Worm (Caenorhabditis elegans): ENCODE data around the gene str-103.

Gene str-103

DNA sequence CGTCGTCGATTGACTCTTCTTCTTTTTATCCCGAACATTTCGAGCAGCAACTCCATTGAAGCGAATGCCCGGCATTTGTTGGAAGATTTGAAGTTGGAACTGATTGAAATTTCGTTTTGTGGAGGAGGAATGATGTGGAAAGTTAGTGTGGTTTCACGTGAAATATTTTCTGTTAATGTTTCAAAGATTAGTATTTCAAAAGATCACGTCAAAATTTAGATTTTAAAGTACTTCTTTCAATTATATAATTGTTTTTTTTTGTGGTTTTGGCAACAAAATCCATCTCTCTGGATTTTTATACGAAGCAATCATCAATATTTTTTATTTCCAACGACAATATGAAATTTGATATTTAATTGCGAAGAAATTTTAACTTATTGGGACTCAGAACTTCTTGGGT lies 18.5 kb upstream of the str-103 start, which contains the start of gene F44G3.7:
Gene F44G3.7 (minus strand): TSS at position 101 of the 400 bp plus-strand sequence.
- TF ChIP-seq hmbx-1 (tag; optimal IDR thresholded peaks at IDR 0.05) (no peak), flt-1 (GFP tag; IDR thresholded peaks at IDR 0.05) (no peak), pes-1 (GFP tag; IDR thresholded peaks at IDR 0.05) (no peak), ama-1 (optimal IDR thresholded peaks at IDR 0.05) (no peak), tbx-11 (GFP tag; IDR thresholded peaks at IDR 0.05) (no peak), hmg-4 (GFP tag; optimal IDR thresholded peaks at IDR 0.05) (no peak), hnd-1 (tag; optimal IDR thresholded peaks at IDR 0.05) (no peak), ets-7 (tag; optimal IDR thresholded peaks at IDR 0.05) (no peak), ceh-13 (GFP tag; optimal IDR thresholded peaks at IDR 0.05) (no peak), sea-1 (GFP tag; conservative IDR thresholded peaks at IDR 0.05) (no peak)

- TF ChIP-seq F13C5.2 (tag; optimal IDR thresholded peaks at IDR 0.05) = no peak
- no peak for TF ChIP-seq ama-1 (optimal IDR thresholded peaks at IDR 0.05)
- no peak for TF ChIP-seq ceh-36 (tag; optimal IDR thresholded peaks at IDR 0.05)
- no peak for TF ChIP-seq ets-7 (tag; optimal IDR thresholded peaks at IDR 0.05)
- TF ChIP-seq tbx-11 (GFP tag; IDR thresholded peaks at IDR 0.05) = no peak
- TF ChIP-seq flt-1 (GFP tag; IDR thresholded peaks at IDR 0.05) = no peak
- no peak for TF ChIP-seq hmg-4 (GFP tag; optimal IDR thresholded peaks at IDR 0.05)
- TF ChIP-seq hmbx-1 (tag; optimal IDR thresholded peaks at IDR 0.05) = no peak
- no peak for TF ChIP-seq sea-1 (GFP tag; conservative IDR thresholded peaks at IDR 0.05)
- no peak for TF ChIP-seq hnd-1 (tag; optimal IDR thresholded peaks at IDR 0.05)
- no peak for TF ChIP-seq ceh-13 (GFP tag; optimal IDR thresholded peaks at IDR 0.05)
- TF ChIP-seq B0310.2 (tag; optimal IDR thresholded peaks at IDR 0.05) = no peak
- no peak for TF ChIP-seq pes-1 (GFP tag; IDR thresholded peaks at IDR 0.05)
Measured at ce11 chrV:16132705-16133104, 14.2 kb upstream of the str-103 start, which contains the start of gene fbxa-144. Gene fbxa-144 (minus strand): TSS chrV:16132805.

- TF ChIP-seq hmbx-1 (tag; optimal IDR thresholded peaks at IDR 0.05) (no peak), B0310.2 (tag; optimal IDR thresholded peaks at IDR 0.05) (no peak), pes-1 (GFP tag; IDR thresholded peaks at IDR 0.05) (no peak), aly-1 (tag; optimal IDR thresholded peaks at IDR 0.05) (no peak), tra-4 (tag; optimal IDR thresholded peaks at IDR 0.05) (no peak), ama-1 (optimal IDR thresholded peaks at IDR 0.05) (no peak), hmg-4 (GFP tag; optimal IDR thresholded peaks at IDR 0.05) (no peak), flt-1 (GFP tag; IDR thresholded peaks at IDR 0.05) (no peak), ceh-36 (tag; optimal IDR thresholded peaks at IDR 0.05) (no peak), sea-1 (GFP tag; conservative IDR thresholded peaks at IDR 0.05) (no peak), scrt-1 (GFP tag; IDR thresholded peaks at IDR 0.05) (no peak), tbx-37 (GFP tag; conservative IDR thresholded peaks at IDR 0.05) (no peak), F13C5.2 (tag; optimal IDR thresholded peaks at IDR 0.05) (no peak), ceh-13 (GFP tag; optimal IDR thresholded peaks at IDR 0.05) (no peak), hnd-1 (tag; optimal IDR thresholded peaks at IDR 0.05) (no peak), ets-7 (tag; optimal IDR thresholded peaks at IDR 0.05) (no peak), tbx-11 (GFP tag; IDR thresholded peaks at IDR 0.05) (no peak)
Measured at ce11 chrV:16132215-16132614, 13.7 kb upstream of the str-103 start.

ce11 chrV:16131249-16131648 lies 12.7 kb upstream of the str-103 start, which contains the start of gene fbxa-142:
Gene fbxa-142 (minus strand): TSS chrV:16131349.
- TF ChIP-seq scrt-1 (GFP tag; IDR thresholded peaks at IDR 0.05) = no peak
- TF ChIP-seq hmbx-1 (tag; optimal IDR thresholded peaks at IDR 0.05) = no peak
- no peak for TF ChIP-seq ceh-13 (GFP tag; optimal IDR thresholded peaks at IDR 0.05)
- no peak for TF ChIP-seq flt-1 (GFP tag; IDR thresholded peaks at IDR 0.05)
- TF ChIP-seq B0310.2 (tag; optimal IDR thresholded peaks at IDR 0.05) = no peak
- no peak for TF ChIP-seq tbx-37 (GFP tag; conservative IDR thresholded peaks at IDR 0.05)
- no peak for TF ChIP-seq tbx-11 (GFP tag; IDR thresholded peaks at IDR 0.05)
- no peak for TF ChIP-seq pes-1 (GFP tag; IDR thresholded peaks at IDR 0.05)
- no peak for TF ChIP-seq sea-1 (GFP tag; conservative IDR thresholded peaks at IDR 0.05)
- no peak for TF ChIP-seq aly-1 (tag; optimal IDR thresholded peaks at IDR 0.05)
- no peak for TF ChIP-seq hnd-1 (tag; optimal IDR thresholded peaks at IDR 0.05)
- no peak for TF ChIP-seq tra-4 (tag; optimal IDR thresholded peaks at IDR 0.05)
- TF ChIP-seq hmg-4 (GFP tag; optimal IDR thresholded peaks at IDR 0.05) = no peak
- no peak for TF ChIP-seq F13C5.2 (tag; optimal IDR thresholded peaks at IDR 0.05)
- TF ChIP-seq ets-7 (tag; optimal IDR thresholded peaks at IDR 0.05) = no peak
- TF ChIP-seq ceh-36 (tag; optimal IDR thresholded peaks at IDR 0.05) = no peak

DNA sequence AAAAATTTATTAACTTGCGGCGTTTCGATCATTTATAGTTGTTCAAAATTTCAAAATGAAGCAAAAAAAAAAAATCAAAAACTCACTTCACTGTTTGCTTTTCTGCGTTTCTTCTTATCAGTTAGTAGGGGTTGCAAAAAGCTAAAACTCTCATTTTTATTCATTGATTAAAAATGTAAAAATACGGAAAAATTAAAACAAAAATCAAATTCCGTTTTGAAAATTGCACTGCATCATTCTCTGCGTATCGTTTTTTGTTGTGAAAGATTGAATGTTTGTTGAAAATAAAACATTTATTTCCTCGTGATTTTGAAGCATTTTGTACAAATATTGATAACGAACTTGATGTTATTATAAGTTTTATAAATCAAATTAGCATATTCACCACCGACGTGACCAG lies 10.6 kb upstream of the str-103 start:
- TF ChIP-seq flt-1 (GFP tag; IDR thresholded peaks at IDR 0.05) (no peak), ceh-13 (GFP tag; optimal IDR thresholded peaks at IDR 0.05) (no peak), tbx-37 (GFP tag; conservative IDR thresholded peaks at IDR 0.05) (no peak), F13C5.2 (tag; optimal IDR thresholded peaks at IDR 0.05) (no peak), pes-1 (GFP tag; IDR thresholded peaks at IDR 0.05) (no peak)

- no peak for TF ChIP-seq B0310.2 (tag; optimal IDR thresholded peaks at IDR 0.05)
- TF ChIP-seq hnd-1 (tag; optimal IDR thresholded peaks at IDR 0.05) = no peak
- no peak for TF ChIP-seq tbx-37 (GFP tag; conservative IDR thresholded peaks at IDR 0.05)
- TF ChIP-seq F13C5.2 (tag; optimal IDR thresholded peaks at IDR 0.05) = no peak
- no peak for TF ChIP-seq ama-1 (optimal IDR thresholded peaks at IDR 0.05)
- TF ChIP-seq aly-1 (tag; optimal IDR thresholded peaks at IDR 0.05) = no peak
- no peak for TF ChIP-seq scrt-1 (GFP tag; IDR thresholded peaks at IDR 0.05)
- no peak for TF ChIP-seq tbx-11 (GFP tag; IDR thresholded peaks at IDR 0.05)
- TF ChIP-seq pes-1 (GFP tag; IDR thresholded peaks at IDR 0.05) = no peak
- no peak for TF ChIP-seq ceh-36 (tag; optimal IDR thresholded peaks at IDR 0.05)
- no peak for TF ChIP-seq hmg-4 (GFP tag; optimal IDR thresholded peaks at IDR 0.05)
- no peak for TF ChIP-seq hmbx-1 (tag; optimal IDR thresholded peaks at IDR 0.05)
- TF ChIP-seq ceh-13 (GFP tag; optimal IDR thresholded peaks at IDR 0.05) = no peak
- TF ChIP-seq tra-4 (tag; optimal IDR thresholded peaks at IDR 0.05) = no peak
- no peak for TF ChIP-seq flt-1 (GFP tag; IDR thresholded peaks at IDR 0.05)
- TF ChIP-seq ets-7 (tag; optimal IDR thresholded peaks at IDR 0.05) = no peak
- no peak for TF ChIP-seq sea-1 (GFP tag; conservative IDR thresholded peaks at IDR 0.05)
Measured at ce11 chrV:16127401-16127800, 8.9 kb upstream of the str-103 start, which contains the start of gene fbxa-143. Gene fbxa-143 (minus strand): TSS chrV:16127501.

DNA sequence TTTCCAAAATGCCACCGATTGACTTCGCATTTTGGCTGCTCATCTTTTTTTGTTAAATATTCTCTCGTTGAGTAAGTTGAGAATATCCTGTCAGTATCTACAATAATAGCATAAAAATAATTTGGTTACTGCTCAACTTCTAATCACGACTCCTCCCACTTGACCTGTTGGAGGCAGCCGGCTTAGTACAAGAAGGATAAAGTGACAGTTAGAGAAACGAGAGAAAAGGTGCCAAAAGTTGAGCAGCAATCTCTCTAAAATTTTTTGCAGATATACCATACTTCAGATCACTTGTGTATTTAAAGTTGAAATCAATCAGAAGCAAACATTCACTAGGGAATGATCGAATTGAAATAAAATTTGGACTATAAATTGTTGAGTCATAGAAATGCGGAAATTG lies 6.2 kb upstream of the str-103 start, which contains the start of gene nhr-111:
Gene nhr-111 (minus strand): TSS at position 101 of the 400 bp plus-strand sequence.
- TF ChIP-seq aly-1 (tag; optimal IDR thresholded peaks at IDR 0.05) (no peak), ceh-13 (GFP tag; optimal IDR thresholded peaks at IDR 0.05) (no peak), hmg-4 (GFP tag; optimal IDR thresholded peaks at IDR 0.05) (no peak), pes-1 (GFP tag; IDR thresholded peaks at IDR 0.05) (no peak), F13C5.2 (tag; optimal IDR thresholded peaks at IDR 0.05) (no peak), tbx-37 (GFP tag; conservative IDR thresholded peaks at IDR 0.05) (no peak), tra-4 (tag; optimal IDR thresholded peaks at IDR 0.05) (no peak), hnd-1 (tag; optimal IDR thresholded peaks at IDR 0.05) (no peak), ama-1 (optimal IDR thresholded peaks at IDR 0.05) (no peak), B0310.2 (tag; optimal IDR thresholded peaks at IDR 0.05) (no peak), flt-1 (GFP tag; IDR thresholded peaks at IDR 0.05) (no peak), hmbx-1 (tag; optimal IDR thresholded peaks at IDR 0.05) (no peak), sea-1 (GFP tag; conservative IDR thresholded peaks at IDR 0.05) (no peak), ceh-36 (tag; optimal IDR thresholded peaks at IDR 0.05) (no peak), tbx-11 (GFP tag; IDR thresholded peaks at IDR 0.05) (no peak), scrt-1 (GFP tag; IDR thresholded peaks at IDR 0.05) (no peak)
